Worm (Caenorhabditis elegans): ENCODE data around the gene nspg-4.

- TF ChIP-seq dao-5 (tag; optimal IDR thresholded peaks at IDR 0.05) (no peak), him-1 (tag; optimal IDR thresholded peaks at IDR 0.05) (no peak)
Observed at ce11 chrX:3375320-3375719, 25.1 kb upstream of the nspg-4 start.

Data from whole organism, L4/young adult.